Worm (Caenorhabditis elegans): Measurements from ENCODE around the gene C50F7.6.
A peak's percentile ranks its signal among the peaks of the same experiment; 100 is the strongest.

Gene C50F7.6

DNA sequence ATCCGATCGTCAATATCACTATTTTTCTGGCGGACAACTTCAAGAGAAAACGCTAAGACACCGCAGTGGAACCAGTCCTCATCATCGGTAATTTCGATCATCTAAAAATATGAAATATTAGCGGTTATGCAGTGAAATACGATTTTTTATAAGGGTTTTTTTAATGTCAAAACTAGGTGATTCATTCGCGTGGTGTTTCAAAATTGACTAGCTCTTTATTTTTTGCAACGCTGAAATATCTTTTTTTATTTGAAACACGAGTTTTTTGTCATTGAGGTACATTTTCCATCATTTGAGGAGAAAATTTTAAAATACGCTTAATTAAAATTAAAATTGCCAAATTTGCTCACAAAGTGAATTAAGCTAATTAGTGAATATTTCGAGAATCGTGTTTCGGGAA, 36.5 kb upstream of the C50F7.6 start, which contains the start of gene dsb-3:
Gene dsb-3 (minus strand): TSS at position 101 of the 400 bp plus-strand sequence.
- TF ChIP-seq nhr-237 (tag; optimal IDR thresholded peaks at IDR 0.05) (no peak), lsy-2 (tag; optimal IDR thresholded peaks at IDR 0.05) (no peak), sptf-1 (tag; optimal IDR thresholded peaks at IDR 0.05) (no peak), ceh-39 (tag; optimal IDR thresholded peaks at IDR 0.05) (no peak), unc-62 (GFP tag; optimal IDR thresholded peaks at IDR 0.05) (no peak), ham-2 (GFP tag; optimal IDR thresholded peaks at IDR 0.05) (no peak), elt-3 (tag; optimal IDR thresholded peaks at IDR 0.05) (no peak), snpc-4 (tag; optimal IDR thresholded peaks at IDR 0.05) (no peak), sem-2 (GFP tag; optimal IDR thresholded peaks at IDR 0.05) (no peak)

DNA sequence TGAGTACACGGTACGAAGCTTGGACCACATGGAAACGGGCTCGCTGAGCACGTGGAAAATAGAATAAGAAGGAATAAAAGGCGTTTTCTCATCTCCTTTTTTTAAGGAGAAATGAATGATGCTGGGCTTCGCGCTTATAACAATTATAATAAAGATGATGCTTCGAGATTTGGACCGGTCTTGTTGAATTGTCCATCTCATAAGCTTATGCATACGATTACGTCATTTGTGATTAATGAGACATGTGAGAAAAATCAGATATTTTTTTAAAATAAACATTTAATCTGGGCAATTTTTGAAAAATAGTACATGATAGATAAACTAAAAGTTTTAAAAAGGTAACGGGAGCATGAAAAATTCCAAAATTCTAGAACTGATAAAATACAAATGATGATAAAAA, 34.2 kb upstream of the C50F7.6 start, which contains the start of gene C46A5.4:
Gene C46A5.4 (minus strand): TSS at position 101 of the 400 bp plus-strand sequence.
- TF ChIP-seq blmp-1 (tag; optimal IDR thresholded peaks at IDR 0.05) (no peak), lsy-2 (tag; optimal IDR thresholded peaks at IDR 0.05) (no peak), zip-8 (tag; optimal IDR thresholded peaks at IDR 0.05) (peak; percentile 57)

ce11 chrIV:7754114-7754513, 31.1 kb upstream of the C50F7.6 start:
- TF ChIP-seq ztf-11 (tag; optimal IDR thresholded peaks at IDR 0.05) (no peak), ham-2 (GFP tag; optimal IDR thresholded peaks at IDR 0.05) (no peak), mep-1 (tag; optimal IDR thresholded peaks at IDR 0.05) (no peak), nhr-2 (tag; optimal IDR thresholded peaks at IDR 0.05) (no peak), flh-1 (GFP tag; optimal IDR thresholded peaks at IDR 0.05) (no peak), lin-13 (tag; optimal IDR thresholded peaks at IDR 0.05) (no peak), blmp-1 (tag; optimal IDR thresholded peaks at IDR 0.05) (no peak), unc-39 (tag; optimal IDR thresholded peaks at IDR 0.05) (no peak)

DNA sequence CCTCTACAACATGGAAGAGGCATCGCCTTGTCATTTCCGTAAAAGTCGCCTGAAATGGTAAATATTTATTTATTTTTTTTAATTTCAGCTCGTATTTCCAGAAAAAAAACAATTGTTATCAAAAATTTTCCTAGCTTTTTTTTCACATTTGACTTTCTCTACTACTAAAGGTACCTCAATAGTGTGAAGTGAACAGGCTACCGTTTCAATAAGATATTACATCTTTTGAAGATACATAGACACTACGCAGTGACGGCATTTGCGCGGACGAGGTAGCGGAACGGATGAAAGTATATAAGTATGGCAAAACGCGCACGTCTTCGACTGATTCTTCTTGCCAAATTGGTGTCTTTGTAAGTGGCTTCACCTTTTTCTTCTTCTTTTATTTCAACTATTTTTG, 30.1 kb upstream of the C50F7.6 start, which contains the start of gene col-14:
Gene col-14 (plus strand): TSS at position 301 of the 400 bp plus-strand sequence.
- TF ChIP-seq lsy-2 (tag; optimal IDR thresholded peaks at IDR 0.05), result no peak
- TF ChIP-seq nhr-12 (tag; optimal IDR thresholded peaks at IDR 0.05), result no peak
- no peak for TF ChIP-seq ces-1 (GFP tag; optimal IDR thresholded peaks at IDR 0.05)
- TF ChIP-seq lin-13 (tag; optimal IDR thresholded peaks at IDR 0.05), result no peak
- no peak for TF ChIP-seq lin-32 (GFP tag; optimal IDR thresholded peaks at IDR 0.05)
- no peak for TF ChIP-seq drap-1 (GFP tag; optimal IDR thresholded peaks at IDR 0.05)
- no peak for TF ChIP-seq mls-2 (tag; optimal IDR thresholded peaks at IDR 0.05)
- TF ChIP-seq ceh-39 (tag; optimal IDR thresholded peaks at IDR 0.05), result no peak
- TF ChIP-seq bed-3 (GFP tag; optimal IDR thresholded peaks at IDR 0.05), result no peak
- TF ChIP-seq ceh-43 (GFP tag; optimal IDR thresholded peaks at IDR 0.05), result no peak

DNA sequence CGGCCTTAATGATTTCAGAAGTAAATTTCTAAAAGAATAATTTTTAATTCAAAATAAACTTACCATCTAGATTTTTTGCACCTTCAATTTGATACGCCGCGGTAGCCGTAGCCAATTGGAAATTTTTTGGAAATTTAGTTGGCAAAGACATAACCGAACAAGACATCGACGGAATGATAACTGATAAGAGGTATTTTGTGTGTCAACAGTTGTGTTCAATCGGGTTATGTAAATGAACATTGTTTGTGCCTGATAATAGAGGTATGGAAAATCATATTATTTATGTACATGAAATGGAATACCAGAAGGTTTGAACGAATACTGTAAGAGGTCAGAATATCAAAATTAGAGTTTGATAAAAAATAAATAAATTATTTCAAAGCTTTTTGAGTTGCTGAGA, 24.8 kb upstream of the C50F7.6 start, which contains the start of gene klo-1:
Gene klo-1 (minus strand): TSS at position 388 of the 400 bp plus-strand sequence.
- TF ChIP-seq drap-1 (GFP tag; optimal IDR thresholded peaks at IDR 0.05), result no peak
- no peak for TF ChIP-seq pha-4 (tag; optimal IDR thresholded peaks at IDR 0.05)
- TF ChIP-seq snpc-4 (tag; optimal IDR thresholded peaks at IDR 0.05), result no peak
- no peak for TF ChIP-seq elt-3 (tag; optimal IDR thresholded peaks at IDR 0.05)
- no peak for TF ChIP-seq unc-120 (tag; optimal IDR thresholded peaks at IDR 0.05; ENCODE audit: poor library complexity, severe bottlenecking)
- TF ChIP-seq ztf-11 (tag; optimal IDR thresholded peaks at IDR 0.05), result no peak
- TF ChIP-seq mls-2 (tag; optimal IDR thresholded peaks at IDR 0.05), result no peak
- TF ChIP-seq mep-1 (tag; optimal IDR thresholded peaks at IDR 0.05), result no peak
- no peak for TF ChIP-seq unc-62 (GFP tag; optimal IDR thresholded peaks at IDR 0.05)
- TF ChIP-seq ceh-39 (tag; optimal IDR thresholded peaks at IDR 0.05), result no peak

DNA sequence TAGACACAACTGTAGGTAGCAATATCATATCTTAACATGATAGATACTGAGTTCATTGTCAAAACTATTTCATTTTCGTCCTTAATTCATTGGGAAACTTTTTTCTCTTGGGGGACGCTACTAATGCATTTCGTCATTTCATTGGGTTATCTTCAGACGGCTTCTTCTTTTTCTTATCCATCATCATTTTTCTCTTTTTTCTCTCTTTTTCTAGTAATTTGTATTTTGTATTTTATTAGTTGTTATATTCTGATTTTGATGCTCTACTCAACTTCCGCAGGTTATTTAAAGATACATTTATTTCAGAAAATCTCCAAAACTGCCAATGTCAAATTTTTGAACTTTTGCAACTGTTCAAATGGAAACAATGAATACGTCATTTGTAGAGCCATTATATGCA, 20.5 kb upstream of the C50F7.6 start, which contains the start of gene npr-35:
Gene npr-35 (plus strand): TSS at position 301 of the 400 bp plus-strand sequence.
- TF ChIP-seq snpc-4 (tag; optimal IDR thresholded peaks at IDR 0.05), result no peak
- no peak for TF ChIP-seq blmp-1 (tag; optimal IDR thresholded peaks at IDR 0.05)
- no peak for TF ChIP-seq unc-120 (tag; optimal IDR thresholded peaks at IDR 0.05; ENCODE audit: poor library complexity, severe bottlenecking)
- no peak for TF ChIP-seq tbx-8 (GFP tag; optimal IDR thresholded peaks at IDR 0.05)
- TF ChIP-seq elt-3 (tag; optimal IDR thresholded peaks at IDR 0.05), result no peak
- TF ChIP-seq sem-2 (GFP tag; optimal IDR thresholded peaks at IDR 0.05), result no peak
- no peak for TF ChIP-seq elt-1 (tag; optimal IDR thresholded peaks at IDR 0.05; ENCODE audit: borderline replicate concordance, insufficient read depth)
- TF ChIP-seq flh-1 (GFP tag; optimal IDR thresholded peaks at IDR 0.05), result no peak
- no peak for TF ChIP-seq bed-3 (GFP tag; optimal IDR thresholded peaks at IDR 0.05)
- no peak for TF ChIP-seq ces-1 (GFP tag; optimal IDR thresholded peaks at IDR 0.05)
- no peak for TF ChIP-seq cnd-1 (tag; optimal IDR thresholded peaks at IDR 0.05)
- no peak for TF ChIP-seq ceh-43 (GFP tag; optimal IDR thresholded peaks at IDR 0.05)
- no peak for TF ChIP-seq ceh-83 (GFP tag; optimal IDR thresholded peaks at IDR 0.05)
- no peak for TF ChIP-seq unc-39 (tag; optimal IDR thresholded peaks at IDR 0.05)
